Worm (Caenorhabditis elegans) whole organism, mixed stage, embryonic: Measurements from ENCODE around the gene F32D8.13.

ENCODE experiments used
- ceh-43 ChIP-seq: fragments of 200-800 bp; sonication (Bioruptor generic); optimal IDR thresholded peaks from 2 replicates; lab custom pipeline; 2018; ENCODE audit warnings: mild to moderate bottlenecking, missing genetic modification characterization, moderate library complexity, missing compliant biosample characterization
- ceh-83 ChIP-seq: fragments of 200-800 bp; sonication (Bioruptor generic); optimal IDR thresholded peaks from 2 replicates; lab custom pipeline; 2018; ENCODE audit warnings: mild to moderate bottlenecking, missing genetic modification characterization, missing compliant biosample characterization
- mab-5 ChIP-seq: fragments of 150-350 bp; optimal IDR thresholded peaks from 2 replicates; lab custom pipeline; 2014; ENCODE audit warnings: missing biosample characterization, missing genetic modification characterization
- pha-4 ChIP-seq: fragments of 150-350 bp; optimal IDR thresholded peaks from 2 replicates; lab custom pipeline; 2018; ENCODE audit warnings: missing biosample characterization, missing genetic modification reagents, missing genetic modification characterization
- snpc-4 ChIP-seq: fragments of 150-350 bp; optimal IDR thresholded peaks from 2 replicates; lab custom pipeline; 2014; ENCODE audit warnings: missing biosample characterization, missing genetic modification characterization
- ztf-11 ChIP-seq: fragments of 150-350 bp; optimal IDR thresholded peaks from 2 replicates; lab custom pipeline; 2014; ENCODE audit warnings: missing biosample characterization, missing genetic modification characterization

DNA sequence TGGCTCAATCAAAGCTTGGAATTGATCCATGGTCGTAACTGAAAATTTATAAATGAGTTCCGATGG, 596 bp upstream of the F32D8.13 start, which contains the start of gene sec-61.G:
- TF ChIP-seq ztf-11 (tag; lab: Kevin White, UChicago), result no peak
- no peak for TF ChIP-seq ceh-43
- no peak for TF ChIP-seq ceh-83 (GFP tag; lab: Kevin White, UChicago)
- TF ChIP-seq snpc-4 (tag; lab: Kevin White, UChicago), result no peak
- TF ChIP-seq pha-4 (tag; lab: Kevin White, UChicago), result no peak
- no peak for TF ChIP-seq mab-5
